Fruit fly (Drosophila melanogaster): Measurements from ENCODE around the gene COX6CL.

- TF ChIP-seq esn (GFP tag; optimal IDR thresholded peaks at IDR 0.05) (no peak), dsx (GFP tag; optimal IDR thresholded peaks at IDR 0.05; ENCODE audit: poor library complexity, severe bottlenecking) (no peak), CG3919 (GFP tag; optimal IDR thresholded peaks at IDR 0.05) (peak; percentile 3), ss (GFP tag; optimal IDR thresholded peaks at IDR 0.05) (no peak)
Measured at dm6 chr2L:5866791-5867190, 48.5 kb upstream of the COX6CL start.
